Fruit fly (Drosophila melanogaster): Measurements from ENCODE around the gene Apc2.

Apc2 gene

DNA sequence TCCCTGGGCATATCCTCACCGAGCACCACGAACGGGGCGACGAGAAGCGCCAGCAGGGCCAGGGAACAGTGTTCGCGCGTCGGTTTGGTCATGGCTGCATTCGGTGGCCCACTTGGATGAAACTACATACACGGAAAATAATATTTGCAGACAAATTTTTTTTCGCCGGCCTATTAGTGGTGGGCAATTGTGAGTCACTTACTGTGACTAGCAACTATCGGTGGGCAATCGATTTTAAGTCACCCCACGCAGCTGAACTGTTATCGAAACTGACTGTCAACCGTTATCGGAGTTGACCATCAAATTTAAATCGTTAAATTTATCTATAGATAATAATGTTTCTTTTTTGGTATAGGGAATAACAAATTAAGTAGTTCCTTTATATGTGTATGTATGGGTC lies 5.6 kb downstream of the Apc2 start, which contains the start of gene CG5510 (continued):
- TF ChIP-seq CkIIα-i1 (GFP tag; IDR thresholded peaks at IDR 0.05) (no peak), Sry-β (GFP tag; optimal IDR thresholded peaks at IDR 0.05) (peak; percentile 29), phol (tag; optimal IDR thresholded peaks at IDR 0.05) (peak; percentile 46), CG7271 (tag; optimal IDR thresholded peaks at IDR 0.05) (no peak), peb (GFP tag; IDR thresholded peaks at IDR 0.05) (0 out of 2 replicates have a peak, but pooled peaks have one; percentile 11), Myb (GFP tag; optimal IDR thresholded peaks at IDR 0.05) (peak; percentile 97), CG7357 (GFP tag; IDR thresholded peaks at IDR 0.05) (0 out of 3 replicates have a peak, but pooled peaks have one; percentile 32), Kr (GFP tag; optimal IDR thresholded peaks at IDR 0.05) (no peak), scrt (GFP tag; optimal IDR thresholded peaks at IDR 0.05) (peak; percentile 29), ci (GFP tag; IDR thresholded peaks at IDR 0.05) (peak; percentile 71; the same call in 2 of the 3 replicates), lmd (GFP tag; IDR thresholded peaks at IDR 0.05) (peak; percentile 38; the same call in 1 of the 2 replicates), vnd (GFP tag; IDR thresholded peaks at IDR 0.05; ENCODE audit: partially characterized antibody) (peak; percentile 97), caup (GFP tag; optimal IDR thresholded peaks at IDR 0.05; ENCODE audit: severe bottlenecking) (peak; percentile 68), CG18764 (GFP tag; optimal IDR thresholded peaks at IDR 0.05) (peak; percentile 3), gro (GFP tag; optimal IDR thresholded peaks at IDR 0.05) (peak; percentile 86), Ssrp (tag; optimal IDR thresholded peaks at IDR 0.05) (no peak), dysf (GFP tag; IDR thresholded peaks at IDR 0.05) (peak; percentile 25; the same call in 1 of the 3 replicates), NK7.1 (GFP tag; optimal IDR thresholded peaks at IDR 0.05) (peak; percentile 18), Lhr (GFP tag; optimal IDR thresholded peaks at IDR 0.05) (peak; percentile 51), Bteb2 (GFP tag; optimal IDR thresholded peaks at IDR 0.05) (peak; percentile 11), Ets97D (GFP tag; optimal IDR thresholded peaks at IDR 0.05) (peak; percentile 84), Hr3 (GFP tag; optimal IDR thresholded peaks at IDR 0.05) (peak; percentile 47), CG2712 (tag; optimal IDR thresholded peaks at IDR 0.05) (peak; percentile 76), CG10543 (GFP tag; optimal IDR thresholded peaks at IDR 0.05) (peak; percentile 34), knrl (GFP tag; IDR thresholded peaks at IDR 0.05; ENCODE audit: partially characterized antibody) (peak; percentile 95), CG3065 (GFP tag; optimal IDR thresholded peaks at IDR 0.05) (no peak), cato (GFP tag; optimal IDR thresholded peaks at IDR 0.05; ENCODE audit: borderline replicate concordance) (no peak), HLHmδ (GFP tag; optimal IDR thresholded peaks at IDR 0.05) (no peak), Sry-δ (GFP tag; optimal IDR thresholded peaks at IDR 0.05) (peak; percentile 98), dpn (GFP tag; optimal IDR thresholded peaks at IDR 0.05) (peak; percentile 46 to 68), Dp (GFP tag; optimal IDR thresholded peaks at IDR 0.05) (peak; percentile 96), Hmx (GFP tag; optimal IDR thresholded peaks at IDR 0.05) (no peak), ems (GFP tag; optimal IDR thresholded peaks at IDR 0.05) (peak; percentile 71), CG13287 (GFP tag; IDR thresholded peaks at IDR 0.05; ENCODE audit: partially characterized antibody) (peak; percentile 99), CG13775 (GFP tag; optimal IDR thresholded peaks at IDR 0.05) (peak; percentile 38), CG17612 (GFP tag; IDR thresholded peaks at IDR 0.05) (no peak), chinmo (GFP tag; IDR thresholded peaks at IDR 0.05; ENCODE audit: partially characterized antibody) (peak; percentile 98), Bdp1 (GFP tag; optimal IDR thresholded peaks at IDR 0.05) (peak; percentile 12), stwl (tag; optimal IDR thresholded peaks at IDR 0.05) (peak; percentile 89), pan (optimal IDR thresholded peaks at IDR 0.05) (no peak), pan (GFP tag; optimal IDR thresholded peaks at IDR 0.05 in 1 of 2, IDR thresholded peaks at IDR 0.05 in 1 of 2) (peak in 1 of 2 experiments; percentile 53), lola (GFP tag; optimal IDR thresholded peaks at IDR 0.05) (peak in 1 of 3 experiments; percentile 8), CG30431 (GFP tag; optimal IDR thresholded peaks at IDR 0.05) (no peak), Abd-B (GFP tag; optimal IDR thresholded peaks at IDR 0.05) (no peak), CG17361 (GFP tag; IDR thresholded peaks at IDR 0.05) (peak; percentile 52; the same call in 1 of the 3 replicates), her (GFP tag; optimal IDR thresholded peaks at IDR 0.05) (peak; percentile 26), pho (GFP tag; optimal IDR thresholded peaks at IDR 0.05) (peak; percentile 74), Aef1 (GFP tag; IDR thresholded peaks at IDR 0.05) (peak; percentile 57; the same call in 2 of the 3 replicates), Xbp1 (GFP tag; optimal IDR thresholded peaks at IDR 0.05) (peak; percentile 65), CG14014 (GFP tag; IDR thresholded peaks at IDR 0.05) (peak; percentile 33; the same call in 1 of the 2 replicates)

All from whole organism, embryonic.